Worm (Caenorhabditis elegans) whole organism, L1 larva: Measurements from ENCODE around the gene T22B7.7.

ENCODE experiments used
- alr-1 ChIP-seq: fragments of 200-800 bp; sonication (Bioruptor generic); optimal IDR thresholded peaks from 2 replicates; lab custom pipeline; 2018; ENCODE audit warnings: borderline replicate concordance, mild to moderate bottlenecking, missing genetic modification characterization, missing compliant biosample characterization
- ama-1 ChIP-seq: fragments of 150-350 bp; optimal IDR thresholded peaks from 2 replicates; lab custom pipeline; 2014
- ceh-88 ChIP-seq: fragments of 200-800 bp; sonication (Bioruptor generic); IDR thresholded peaks from 2 replicates; pipeline ENCODE4 v1.3.6; 2022; ENCODE audit warnings: missing genetic modification characterization, missing compliant biosample characterization
- dsc-1 ChIP-seq: sonication (generic microtip); optimal IDR thresholded peaks from 2 replicates; lab custom pipeline; 2016; ENCODE audit warnings: mild to moderate bottlenecking, missing genetic modification characterization, missing compliant biosample characterization
- elt-2 ChIP-seq: sonication (generic microtip); optimal IDR thresholded peaks from 2 replicates; lab custom pipeline; 2016; ENCODE audit warnings: missing genetic modification characterization, mild to moderate bottlenecking, inconsistent platforms, missing compliant biosample characterization, missing genetic modification reagents
- elt-3 ChIP-seq, 6 experiments: fragments of 150-350 bp in 1 of 6; sonication (generic microtip); optimal IDR thresholded peaks; 2 replicates each; lab custom pipeline; 2017 to 2018; ENCODE audit warnings: missing biosample characterization in 6 of 6, missing genetic modification characterization in 6 of 6, inconsistent platforms in 1 of 6
- fos-1 ChIP-seq: fragments of 150-350 bp; optimal IDR thresholded peaks from 2 replicates; lab custom pipeline; 2014; ENCODE audit warnings: missing biosample characterization, missing genetic modification characterization
- lin-13 ChIP-seq: fragments of 150-350 bp; optimal IDR thresholded peaks from 2 replicates; lab custom pipeline; 2014; ENCODE audit warnings: missing biosample characterization, missing genetic modification reagents, missing genetic modification characterization
- nhr-76 ChIP-seq: sonication (generic microtip); optimal IDR thresholded peaks from 2 replicates; lab custom pipeline; 2017; ENCODE audit warnings: missing biosample characterization, missing genetic modification characterization
- tbx-2 ChIP-seq: sonication (generic microtip); optimal IDR thresholded peaks from 2 replicates; lab custom pipeline; 2016; ENCODE audit warnings: missing genetic modification characterization, missing compliant biosample characterization
- unc-86 ChIP-seq: sonication (generic microtip); optimal IDR thresholded peaks from 2 replicates; lab custom pipeline; 2016; ENCODE audit warnings: missing genetic modification characterization, missing compliant biosample characterization
- vab-15 ChIP-seq: sonication (generic microtip); optimal IDR thresholded peaks from 2 replicates; lab custom pipeline; 2017; ENCODE audit warnings: missing genotype, mild to moderate bottlenecking, missing genetic modification characterization, missing compliant biosample characterization
- ztf-4 ChIP-seq: fragments of 150-350 bp; optimal IDR thresholded peaks from 2 replicates; lab custom pipeline; 2014; ENCODE audit warnings: missing biosample characterization, missing genetic modification characterization

DNA sequence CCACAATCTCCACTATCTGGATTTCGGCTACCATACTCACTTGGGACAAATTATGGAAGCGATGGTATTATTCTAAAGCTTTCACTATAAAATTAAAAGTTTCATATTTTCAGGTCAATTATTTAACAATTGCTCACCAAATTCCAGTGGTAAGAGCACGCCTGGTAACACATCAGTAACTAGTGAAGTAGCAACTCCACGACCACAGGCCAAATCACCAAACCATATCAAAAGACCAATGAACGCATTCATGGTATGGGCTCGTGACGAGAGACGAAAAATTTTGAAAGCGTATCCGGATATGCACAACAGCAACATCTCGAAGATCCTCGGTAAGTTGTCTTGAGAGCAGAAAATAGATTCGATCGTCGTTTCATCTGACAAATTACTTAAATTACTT is 18.7 kb upstream of the T22B7.7 start:
- TF ChIP-seq elt-3 (tag; optimal IDR thresholded peaks at IDR 0.05; lab: Kevin White, UChicago) = no peak
- no peak for TF ChIP-seq ztf-4 (tag; lab: Kevin White, UChicago)
- TF ChIP-seq alr-1 (tag; lab: Kevin White, UChicago) = no peak
- no peak for TF ChIP-seq fos-1 (tag; lab: Kevin White, UChicago)
- TF ChIP-seq nhr-76 (tag; lab: Kevin White, UChicago) = no peak
- TF ChIP-seq vab-15 (tag; lab: Kevin White, UChicago) = no peak
- no peak for TF ChIP-seq unc-86 (tag; lab: Kevin White, UChicago)
- TF ChIP-seq dsc-1 = no peak
- TF ChIP-seq lin-13 (GFP tag; lab: Kevin White, UChicago) = no peak
- no peak for TF ChIP-seq elt-2 (tag; lab: Kevin White, UChicago)
- TF ChIP-seq ama-1 (lab: Kevin White, UChicago) = no peak
- TF ChIP-seq ceh-88 (GFP tag; lab: Robert Waterston, UW) = no peak
- TF ChIP-seq tbx-2 (tag; lab: Kevin White, UChicago) = no peak
